Fruit fly (Drosophila melanogaster): ENCODE results near the gene wrm1.

DNA sequence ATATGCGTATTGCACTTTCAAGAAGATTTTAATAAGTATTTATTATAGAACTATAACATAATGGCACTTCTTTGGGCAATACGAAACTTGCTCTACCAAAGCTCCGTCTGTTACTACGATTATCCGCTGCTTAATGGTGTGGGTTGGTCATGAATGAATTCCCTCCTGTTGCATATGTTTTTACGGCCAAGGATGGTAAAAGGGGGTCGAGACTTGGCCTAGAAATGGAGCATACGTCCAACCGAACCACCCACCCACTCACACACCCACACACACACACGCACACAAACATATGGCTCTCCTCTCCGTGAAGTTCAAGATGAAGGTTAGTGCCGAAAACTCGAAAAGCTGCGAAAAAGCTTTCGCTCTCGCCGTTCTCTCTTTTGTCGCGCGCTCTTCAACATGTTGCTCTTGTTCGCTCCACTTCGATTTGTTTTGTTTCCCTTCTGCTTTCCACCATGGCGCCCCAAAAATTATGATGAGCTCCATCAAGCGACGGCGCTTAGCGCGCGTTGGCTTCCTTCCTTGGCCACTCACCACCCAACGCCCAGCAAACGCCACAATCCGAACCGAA, 21.4 kb downstream of the wrm1 start:
- no peak for TF ChIP-seq Hnf4 (GFP tag; optimal IDR thresholded peaks at IDR 0.05)
- no peak for TF ChIP-seq Sp1 (GFP tag; optimal IDR thresholded peaks at IDR 0.05)
- no peak for TF ChIP-seq jim (GFP tag; optimal IDR thresholded peaks at IDR 0.05)
- TF ChIP-seq br (GFP tag; optimal IDR thresholded peaks at IDR 0.05): no peak
- TF ChIP-seq psq (GFP tag; optimal IDR thresholded peaks at IDR 0.05): no peak
- TF ChIP-seq h (GFP tag; optimal IDR thresholded peaks at IDR 0.05): no peak
- TF ChIP-seq Abd-B (GFP tag; optimal IDR thresholded peaks at IDR 0.05): no peak
- TF ChIP-seq rgr (GFP tag; optimal IDR thresholded peaks at IDR 0.05): no peak
- TF ChIP-seq woc (GFP tag; optimal IDR thresholded peaks at IDR 0.05): no peak
- no peak for TF ChIP-seq pan (optimal IDR thresholded peaks at IDR 0.05)
- no peak for TF ChIP-seq OdsH (GFP tag; optimal IDR thresholded peaks at IDR 0.05)
- no peak for TF ChIP-seq Myc (optimal IDR thresholded peaks at IDR 0.05)
- no peak for TF ChIP-seq sage (GFP tag; optimal IDR thresholded peaks at IDR 0.05)
- TF ChIP-seq tai (GFP tag; optimal IDR thresholded peaks at IDR 0.05): no peak

Data from whole organism, wandering third instar larva.